Fruit fly (Drosophila melanogaster): ENCODE measurements around the gene CG34012.

CG34012 gene

dm6 chr3L:11120419-11120958, 11.2 kb upstream of the CG34012 start, which contains the start of the genes FoxK and mRpL2 (continued):
- TF ChIP-seq Hr38 (GFP tag; optimal IDR thresholded peaks at IDR 0.05), result peak; percentile 2
- TF ChIP-seq CG11762 (GFP tag; optimal IDR thresholded peaks at IDR 0.05; ENCODE audit: insufficient read depth), result peak; percentile 57
- TF ChIP-seq CG10631 (GFP tag; optimal IDR thresholded peaks at IDR 0.05), result peak; percentile 47
- peak; percentile 63 for TF ChIP-seq CG8632 (GFP tag; optimal IDR thresholded peaks at IDR 0.05)
- TF ChIP-seq eg (GFP tag; IDR thresholded peaks at IDR 0.05), result peak; percentile 89
- TF ChIP-seq CG31627 (GFP tag; optimal IDR thresholded peaks at IDR 0.05), result no peak
- peak; percentile 74 for TF ChIP-seq svp (GFP tag)
- peak; percentile 66 for TF ChIP-seq Sox102F (GFP tag; optimal IDR thresholded peaks at IDR 0.05)
- peak; percentile 80 for TF ChIP-seq Ets96B (tag; optimal IDR thresholded peaks at IDR 0.05)

dm6 chr3L:11119901-11120418, 10.7 kb upstream of the CG34012 start:
- TF ChIP-seq CG4318 (GFP tag; optimal IDR thresholded peaks at IDR 0.05) (no peak), dac (GFP tag; optimal IDR thresholded peaks at IDR 0.05) (no peak), OdsH (GFP tag; optimal IDR thresholded peaks at IDR 0.05) (no peak), vri (GFP tag; optimal IDR thresholded peaks at IDR 0.05) (peak; percentile 78), eg (GFP tag; IDR thresholded peaks at IDR 0.05) (no peak), fkh (GFP tag; optimal IDR thresholded peaks at IDR 0.05) (peak; percentile 98), CG10669 (GFP tag; optimal IDR thresholded peaks at IDR 0.05) (no peak), cyc (GFP tag; optimal IDR thresholded peaks at IDR 0.05) (no peak), Sox15 (GFP tag; optimal IDR thresholded peaks at IDR 0.05) (no peak)

- TF ChIP-seq CG9139 (GFP tag; optimal IDR thresholded peaks at IDR 0.05), result peak; percentile 13
- TF ChIP-seq CG11902 (GFP tag; optimal IDR thresholded peaks at IDR 0.05), result no peak
- TF ChIP-seq eg (GFP tag; IDR thresholded peaks at IDR 0.05), result peak; percentile 60; the same call in 2 of the 3 replicates
- peak; percentile 7 for TF ChIP-seq Hr39 (GFP tag; optimal IDR thresholded peaks at IDR 0.05)
- TF ChIP-seq CG31627 (GFP tag; optimal IDR thresholded peaks at IDR 0.05), result peak; percentile 19
- peak; percentile 60; the same call in 2 of the 3 replicates for TF ChIP-seq CG6163 (GFP tag; IDR thresholded peaks at IDR 0.05)
- TF ChIP-seq spab (GFP tag; optimal IDR thresholded peaks at IDR 0.05), result no peak
- TF ChIP-seq esn (GFP tag; optimal IDR thresholded peaks at IDR 0.05), result peak; percentile 1
- TF ChIP-seq Sox14 (GFP tag; optimal IDR thresholded peaks at IDR 0.05), result peak; percentile 18
- TF ChIP-seq salr (GFP tag; optimal IDR thresholded peaks at IDR 0.05), result peak in 1 of 2 experiments; percentile 19
- TF ChIP-seq svp (GFP tag), result peak; percentile 60
- peak; percentile 4 for TF ChIP-seq CG3032 (tag; optimal IDR thresholded peaks at IDR 0.05)
- TF ChIP-seq Sox102F (GFP tag; optimal IDR thresholded peaks at IDR 0.05), result no peak
- TF ChIP-seq topi (GFP tag; optimal IDR thresholded peaks at IDR 0.05), result no peak
- no peak for TF ChIP-seq CG10669 (GFP tag; optimal IDR thresholded peaks at IDR 0.05)
- peak; percentile 5 for TF ChIP-seq Met (GFP tag; optimal IDR thresholded peaks at IDR 0.05)
- TF ChIP-seq dsx (GFP tag; optimal IDR thresholded peaks at IDR 0.05; ENCODE audit: poor library complexity, severe bottlenecking), result no peak
- TF ChIP-seq Gug (GFP tag; IDR thresholded peaks at IDR 0.05), result 0 out of 2 replicates have a peak, but pooled peaks have one; percentile 9
- TF ChIP-seq CG15336 (GFP tag; IDR thresholded peaks at IDR 0.05), result no peak
Observed at dm6 chr3L:11119396-11119900, 10.1 kb upstream of the CG34012 start.

- TF ChIP-seq CG34406 (GFP tag; optimal IDR thresholded peaks at IDR 0.05), result no peak
- TF ChIP-seq spab (GFP tag; optimal IDR thresholded peaks at IDR 0.05), result no peak
- no peak for TF ChIP-seq Ets96B (tag; optimal IDR thresholded peaks at IDR 0.05)
- no peak; the same call in 1 of the 2 replicates for TF ChIP-seq Gug (GFP tag; IDR thresholded peaks at IDR 0.05)
- peak; percentile 60 for TF ChIP-seq CG15336 (GFP tag; IDR thresholded peaks at IDR 0.05)
- peak; percentile 83 for TF ChIP-seq svp (GFP tag)
- TF ChIP-seq vri (GFP tag; optimal IDR thresholded peaks at IDR 0.05), result peak; percentile 37
- peak; percentile 8 for TF ChIP-seq Hr4 (GFP tag; optimal IDR thresholded peaks at IDR 0.05)
- TF ChIP-seq achi (GFP tag; optimal IDR thresholded peaks at IDR 0.05), result peak; percentile 15
- TF ChIP-seq CG9139 (GFP tag; optimal IDR thresholded peaks at IDR 0.05), result peak; percentile 51
- TF ChIP-seq CG3919 (GFP tag; optimal IDR thresholded peaks at IDR 0.05), result no peak
- no peak for TF ChIP-seq acj6 (GFP tag; optimal IDR thresholded peaks at IDR 0.05)
- no peak for TF ChIP-seq CG31627 (GFP tag; optimal IDR thresholded peaks at IDR 0.05)
- TF ChIP-seq esn (GFP tag; optimal IDR thresholded peaks at IDR 0.05), result no peak
- TF ChIP-seq eg (GFP tag; IDR thresholded peaks at IDR 0.05), result peak; percentile 53; the same call in 2 of the 3 replicates
- no peak for TF ChIP-seq Ets21C (GFP tag; optimal IDR thresholded peaks at IDR 0.05)
- TF ChIP-seq CG7368 (GFP tag; optimal IDR thresholded peaks at IDR 0.05), result no peak
- TF ChIP-seq CG10669 (GFP tag; optimal IDR thresholded peaks at IDR 0.05), result no peak
- no peak for TF ChIP-seq CG4318 (GFP tag; optimal IDR thresholded peaks at IDR 0.05)
- TF ChIP-seq CG10631 (GFP tag; optimal IDR thresholded peaks at IDR 0.05), result peak; percentile 23
- TF ChIP-seq Lpt (GFP tag; optimal IDR thresholded peaks at IDR 0.05), result peak; percentile 19
- peak; percentile 54 for TF ChIP-seq CG1621 (tag; optimal IDR thresholded peaks at IDR 0.05)
- peak; percentile 61 to 70 for TF ChIP-seq ss (GFP tag; optimal IDR thresholded peaks at IDR 0.05)
Observed at dm6 chr3L:11118627-11119395, 9.5 kb upstream of the CG34012 start.

Measured in whole organism, prepupa.